Worm (Caenorhabditis elegans) whole organism, L4 larva: ENCODE measurements around the gene F44G3.7.

Experiments used
- Y105C5A.15 ChIP-seq: fragments of 200-800 bp; sonication (Bioruptor generic); IDR thresholded peaks from 2 replicates; pipeline ENCODE4 v1.3.6; 2022; ENCODE audit warnings: missing genetic modification characterization, missing compliant biosample characterization
- Y48G9A.11 ChIP-seq: fragments of 200-800 bp; sonication (Bioruptor generic); IDR thresholded peaks from 2 replicates; pipeline ENCODE4 v1.3.6; 2022; ENCODE audit warnings: missing genetic modification reagents, missing genetic modification characterization, missing compliant biosample characterization
- aly-2 ChIP-seq: sonication (generic microtip); optimal IDR thresholded peaks from 2 replicates; lab custom pipeline; 2018; ENCODE audit warnings: missing biosample characterization, missing genetic modification characterization
- ceh-20 ChIP-seq: fragments of 200-800 bp; sonication (Bioruptor generic); IDR thresholded peaks from 2 replicates; pipeline ENCODE4 v1.3.6; 2022; ENCODE audit warnings: missing genetic modification reagents, missing genetic modification characterization, missing compliant biosample characterization
- ceh-32 ChIP-seq: sonication (generic microtip); optimal IDR thresholded peaks from 2 replicates; lab custom pipeline; 2016; ENCODE audit warnings: mild to moderate bottlenecking, missing genetic modification characterization, missing compliant biosample characterization; ENCODE audit not compliant: poor library complexity
- ceh-44 ChIP-seq: fragments of 200-800 bp; sonication (Bioruptor generic); IDR thresholded peaks from 2 replicates; pipeline ENCODE4 v1.3.6; 2022; ENCODE audit warnings: missing genetic modification reagents, missing genetic modification characterization, missing compliant biosample characterization
- ces-1 ChIP-seq: fragments of 150-350 bp; sonication (generic microtip); optimal IDR thresholded peaks from 4 replicates; lab custom pipeline; 2014; ENCODE audit warnings: missing biosample characterization, missing genetic modification reagents, missing genetic modification characterization
- ctbp-1 ChIP-seq: fragments of 200-800 bp; sonication (Bioruptor generic); IDR thresholded peaks from 2 replicates; pipeline ENCODE4 v1.3.6; 2022; ENCODE audit warnings: missing genetic modification reagents, missing genetic modification characterization, missing compliant biosample characterization
- daf-16 ChIP-seq, 3 experiments: sonication (generic microtip); optimal IDR thresholded peaks; 2 replicates each; lab custom pipeline; 2016 to 2017; ENCODE audit warnings: missing genetic modification characterization in 3 of 3, missing genetic modification reagents in 3 of 3, mild to moderate bottlenecking in 2 of 3, missing compliant biosample characterization in 2 of 3, missing biosample characterization in 1 of 3, moderate library complexity in 1 of 3
- daf-19 ChIP-seq: fragments of 200-800 bp; sonication (Bioruptor generic); conservative IDR thresholded peaks from 2 replicates; pipeline ENCODE4 v1.3.6; 2022; ENCODE audit warnings: missing genetic modification characterization, missing compliant biosample characterization
- dmd-6 ChIP-seq: fragments of 200-800 bp; sonication (Bioruptor generic); IDR thresholded peaks from 2 replicates; pipeline ENCODE4 v1.3.6; 2022; ENCODE audit warnings: missing genetic modification reagents, missing genetic modification characterization, missing compliant biosample characterization
- dpl-1 ChIP-seq: fragments of 150-350 bp; optimal IDR thresholded peaks from 2 replicates; lab custom pipeline; 2014; ENCODE audit warnings: missing biosample characterization, missing genetic modification reagents, missing genetic modification characterization
- duxl-1 ChIP-seq: sonication (generic microtip); optimal IDR thresholded peaks from 2 replicates; lab custom pipeline; 2016; ENCODE audit warnings: mild to moderate bottlenecking, missing genetic modification characterization, moderate library complexity, missing compliant biosample characterization; ENCODE audit not compliant: poor library complexity
- dve-1 ChIP-seq: sonication (generic microtip); optimal IDR thresholded peaks from 2 replicates; lab custom pipeline; 2017; ENCODE audit warnings: antibody characterized with exemption, mild to moderate bottlenecking, missing genetic modification characterization, missing compliant biosample characterization; ENCODE audit not compliant: insufficient read depth
- egl-43 ChIP-seq: fragments of 200-800 bp; sonication (Bioruptor generic); IDR thresholded peaks from 2 replicates; pipeline ENCODE4 v1.3.6; 2022; ENCODE audit warnings: missing genetic modification reagents, missing genetic modification characterization, missing compliant biosample characterization
- fkh-10 ChIP-seq: fragments of 150-350 bp; optimal IDR thresholded peaks from 2 replicates; lab custom pipeline; 2014; ENCODE audit warnings: missing biosample characterization, missing genetic modification reagents, missing genetic modification characterization
- gei-8 ChIP-seq: fragments of 200-800 bp; sonication (Bioruptor generic); optimal IDR thresholded peaks from 2 replicates; lab custom pipeline; 2018; ENCODE audit warnings: mild to moderate bottlenecking, missing genetic modification characterization, missing compliant biosample characterization
- lim-7 ChIP-seq: fragments of 200-800 bp; sonication (Bioruptor generic); IDR thresholded peaks from 2 replicates; pipeline ENCODE4 v1.3.6; 2022; ENCODE audit warnings: missing genetic modification characterization, missing compliant biosample characterization
- lin-1 ChIP-seq: fragments of 200-800 bp; sonication (Bioruptor generic); IDR thresholded peaks from 2 replicates; pipeline ENCODE4 v1.3.6; 2022; ENCODE audit warnings: missing genetic modification reagents, missing genetic modification characterization, missing compliant biosample characterization
- lir-3 ChIP-seq: sonication (generic microtip); optimal IDR thresholded peaks from 2 replicates; lab custom pipeline; 2016; ENCODE audit warnings: mild to moderate bottlenecking, missing genetic modification characterization, missing compliant biosample characterization
- lsy-2 ChIP-seq, 2 experiments: fragments of 150-350 bp in 1 of 2; sonication (generic microtip) in 1 of 2; optimal IDR thresholded peaks; 2 replicates each; lab custom pipeline; 2014 to 2017; ENCODE audit warnings: missing biosample characterization in 2 of 2, missing genetic modification characterization in 2 of 2
- madf-9 ChIP-seq: fragments of 200-800 bp; sonication (Bioruptor generic); conservative IDR thresholded peaks from 2 replicates; pipeline ENCODE4 v1.3.6; 2022; ENCODE audit warnings: missing genetic modification reagents, missing genetic modification characterization, missing compliant biosample characterization
- mdl-1 ChIP-seq, 2 experiments: fragments of 150-350 bp in 1 of 2; sonication (generic microtip) in 1 of 2; optimal IDR thresholded peaks; 2 replicates each; lab custom pipeline; 2014 to 2017; ENCODE audit warnings: missing biosample characterization in 2 of 2, missing genetic modification characterization in 2 of 2
- mes-2 ChIP-seq: sonication (generic microtip); optimal IDR thresholded peaks from 2 replicates; lab custom pipeline; 2016; ENCODE audit warnings: missing genotype, mild to moderate bottlenecking, missing genetic modification characterization, missing compliant biosample characterization; ENCODE audit not compliant: poor library complexity, severe bottlenecking
- mxl-3 ChIP-seq: fragments of 200-800 bp; sonication (Bioruptor generic); optimal IDR thresholded peaks from 2 replicates; lab custom pipeline; 2018; ENCODE audit warnings: mild to moderate bottlenecking, missing genetic modification characterization, missing compliant biosample characterization
- nhr-102 ChIP-seq: sonication (generic microtip); optimal IDR thresholded peaks from 2 replicates; lab custom pipeline; 2016; ENCODE audit warnings: mild to moderate bottlenecking, missing genetic modification characterization, moderate library complexity, missing compliant biosample characterization
- nhr-25 ChIP-seq: sonication (generic microtip); optimal IDR thresholded peaks from 2 replicates; lab custom pipeline; 2017; ENCODE audit warnings: missing genetic modification characterization, mild to moderate bottlenecking, missing compliant biosample characterization, antibody characterized with exemption, moderate library complexity, borderline replicate concordance; ENCODE audit not compliant: insufficient read depth
- nhr-28 ChIP-seq: fragments of 150-350 bp; optimal IDR thresholded peaks from 2 replicates; lab custom pipeline; 2014; ENCODE audit warnings: missing biosample characterization, missing genetic modification characterization
- nhr-41 ChIP-seq: fragments of 200-800 bp; sonication (Bioruptor generic); IDR thresholded peaks from 2 replicates; pipeline ENCODE4 v1.3.6; 2022; ENCODE audit warnings: missing genetic modification reagents, missing genetic modification characterization, missing compliant biosample characterization
- nhr-76 ChIP-seq: fragments of 150-350 bp; optimal IDR thresholded peaks from 2 replicates; lab custom pipeline; 2014; ENCODE audit warnings: missing biosample characterization, missing genetic modification characterization
- nhr-77 ChIP-seq: fragments of 150-350 bp; optimal IDR thresholded peaks from 2 replicates; lab custom pipeline; 2014; ENCODE audit warnings: missing biosample characterization, missing genetic modification characterization
- pha-4 ChIP-seq, 2 experiments: fragments of 150-350 bp in 1 of 2; fragments of 200-800 bp in 1 of 2; sonication (Bioruptor generic) in 1 of 2; IDR thresholded peaks in 1 of 2; optimal IDR thresholded peaks in 1 of 2; 2 replicates each; pipeline versions ENCODE4 v1.3.6 to Lab custom; 2014 to 2022; ENCODE audit warnings: missing genetic modification characterization in 2 of 2, missing genetic modification reagents in 2 of 2, missing biosample characterization in 1 of 2, missing compliant biosample characterization in 1 of 2
- pqm-1 ChIP-seq: sonication (generic microtip); optimal IDR thresholded peaks from 2 replicates; lab custom pipeline; 2017; ENCODE audit warnings: missing biosample characterization, missing genetic modification characterization
- rbr-2 ChIP-seq: sonication (generic microtip); optimal IDR thresholded peaks from 2 replicates; lab custom pipeline; 2016; ENCODE audit warnings: missing genotype, missing genetic modification characterization, missing compliant biosample characterization
- saeg-2 ChIP-seq: fragments of 200-800 bp; sonication (Bioruptor generic); IDR thresholded peaks from 2 replicates; pipeline ENCODE4 v1.3.6; 2022; ENCODE audit warnings: missing genetic modification reagents, missing genetic modification characterization, missing compliant biosample characterization
- sdz-12 ChIP-seq: fragments of 200-800 bp; sonication (Bioruptor generic); optimal IDR thresholded peaks from 2 replicates; lab custom pipeline; 2018; ENCODE audit warnings: mild to moderate bottlenecking, missing genetic modification characterization, missing compliant biosample characterization
- set-16 ChIP-seq: fragments of 200-800 bp; sonication (Bioruptor generic); IDR thresholded peaks from 2 replicates; pipeline ENCODE4 v1.3.6; 2022; ENCODE audit warnings: missing genetic modification reagents, missing genetic modification characterization, missing compliant biosample characterization
- spr-1 ChIP-seq: sonication (generic microtip); optimal IDR thresholded peaks from 2 replicates; lab custom pipeline; 2016; ENCODE audit warnings: mild to moderate bottlenecking, missing genetic modification characterization, missing compliant biosample characterization
- spr-3 ChIP-seq: fragments of 200-800 bp; sonication (Bioruptor generic); optimal IDR thresholded peaks from 2 replicates; lab custom pipeline; 2018; ENCODE audit warnings: mild to moderate bottlenecking, missing genetic modification characterization, missing compliant biosample characterization
- tag-97 ChIP-seq: fragments of 200-800 bp; sonication (Bioruptor generic); IDR thresholded peaks from 2 replicates; pipeline ENCODE4 v1.3.6; 2022; ENCODE audit warnings: missing genetic modification characterization, missing compliant biosample characterization
- zfp-3 ChIP-seq: fragments of 200-800 bp; sonication (Bioruptor generic); conservative IDR thresholded peaks from 2 replicates; pipeline ENCODE4 v1.3.6; 2022; ENCODE audit warnings: missing genetic modification reagents, missing genetic modification characterization, missing compliant biosample characterization
- zip-2 ChIP-seq: fragments of 150-350 bp; optimal IDR thresholded peaks from 2 replicates; lab custom pipeline; 2014; ENCODE audit warnings: missing biosample characterization, missing genetic modification characterization
- ztf-11 ChIP-seq: fragments of 150-350 bp; optimal IDR thresholded peaks from 2 replicates; lab custom pipeline; 2014; ENCODE audit warnings: missing biosample characterization, missing genetic modification characterization
- ztf-7 ChIP-seq: fragments of 150-350 bp; optimal IDR thresholded peaks from 2 replicates; lab custom pipeline; 2014; ENCODE audit warnings: missing biosample characterization, missing genetic modification characterization

Gene F44G3.7

DNA sequence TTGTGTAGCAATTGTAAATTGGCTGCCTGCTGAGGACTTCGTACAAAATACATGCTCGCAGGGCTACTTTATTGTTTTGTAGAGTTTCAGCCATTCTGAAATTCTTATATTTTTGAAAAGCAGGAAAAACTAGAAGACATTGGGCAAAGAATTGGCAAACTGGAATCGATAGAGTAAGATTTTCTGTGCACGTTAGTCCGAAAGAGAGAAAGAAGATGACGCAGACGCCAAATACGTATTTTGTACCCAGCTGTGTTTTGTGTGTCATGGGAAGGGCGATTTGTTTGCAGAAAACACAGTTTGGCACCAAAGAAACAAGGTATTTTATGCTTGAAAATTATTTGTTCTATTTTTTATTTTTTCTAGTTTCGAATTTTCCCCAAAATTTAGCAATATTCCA, 9.5 kb downstream of the F44G3.7 start, which contains the start of gene fbxa-143:
TSS of gene fbxa-143 (minus strand) at position 101 of the 400 bp plus-strand sequence.
- TF ChIP-seq nhr-28 (tag; lab: Kevin White, UChicago) (peak; percentile 48), ces-1 (GFP tag; lab: Kevin White, UChicago) (no peak), fkh-10 (GFP tag; lab: Kevin White, UChicago) (no peak), mes-2 (tag; lab: Kevin White, UChicago) (no peak), mdl-1 (tag; optimal IDR thresholded peaks at IDR 0.05; lab: Kevin White, UChicago) (no peak)

DNA sequence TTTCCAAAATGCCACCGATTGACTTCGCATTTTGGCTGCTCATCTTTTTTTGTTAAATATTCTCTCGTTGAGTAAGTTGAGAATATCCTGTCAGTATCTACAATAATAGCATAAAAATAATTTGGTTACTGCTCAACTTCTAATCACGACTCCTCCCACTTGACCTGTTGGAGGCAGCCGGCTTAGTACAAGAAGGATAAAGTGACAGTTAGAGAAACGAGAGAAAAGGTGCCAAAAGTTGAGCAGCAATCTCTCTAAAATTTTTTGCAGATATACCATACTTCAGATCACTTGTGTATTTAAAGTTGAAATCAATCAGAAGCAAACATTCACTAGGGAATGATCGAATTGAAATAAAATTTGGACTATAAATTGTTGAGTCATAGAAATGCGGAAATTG, 12.2 kb downstream of the F44G3.7 start, which contains the start of gene nhr-111:
TSS of gene nhr-111 (minus strand) at position 101 of the 400 bp plus-strand sequence.
- TF ChIP-seq lin-1 (no peak), lir-3 (tag; lab: Kevin White, UChicago) (no peak), duxl-1 (no peak), dpl-1 (no peak), spr-1 (tag; lab: Kevin White, UChicago) (no peak), ces-1 (GFP tag; lab: Kevin White, UChicago) (no peak), ztf-7 (tag; lab: Kevin White, UChicago) (no peak), nhr-76 (tag; lab: Kevin White, UChicago) (no peak), ztf-11 (tag; lab: Kevin White, UChicago) (no peak), ceh-32 (tag; lab: Kevin White, UChicago) (no peak)

DNA sequence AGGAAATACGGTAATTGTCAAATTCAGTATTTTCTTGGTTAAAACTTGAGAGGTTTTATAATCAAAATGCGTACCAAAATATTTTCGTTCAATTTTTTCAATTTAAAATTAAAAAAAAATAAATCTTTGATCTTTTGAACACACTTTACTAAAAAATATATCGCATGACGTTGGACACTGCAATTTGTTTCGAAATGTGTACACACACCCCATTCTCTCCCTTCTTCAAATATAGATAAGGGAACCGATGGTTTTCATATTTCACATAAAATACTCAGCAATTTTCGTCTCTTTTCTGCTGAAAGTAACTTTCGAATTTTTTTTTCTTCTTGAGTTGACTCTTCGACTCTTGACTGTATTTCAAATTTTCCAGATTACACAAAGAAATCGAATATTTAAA, 15.5 kb downstream of the F44G3.7 start:
- TF ChIP-seq nhr-77 (tag; lab: Kevin White, UChicago) (no peak), daf-16 (GFP tag; optimal IDR thresholded peaks at IDR 0.05; lab: Kevin White, UChicago) (no peak), daf-16 (tag; optimal IDR thresholded peaks at IDR 0.05; lab: Kevin White, UChicago) (peak; percentile 29), duxl-1 (no peak), nhr-25 (tag; lab: Kevin White, UChicago) (no peak), dpl-1 (no peak), set-16 (no peak), lim-7 (GFP tag; lab: Robert Waterston, UW) (no peak), nhr-41 (GFP tag; lab: Robert Waterston, UW) (no peak), aly-2 (tag; lab: Kevin White, UChicago) (no peak), dmd-6 (GFP tag; lab: Robert Waterston, UW) (peak; percentile 12; the same call in 1 of the 2 replicates), saeg-2 (no peak), nhr-76 (tag; lab: Kevin White, UChicago) (no peak), zip-2 (tag; lab: Kevin White, UChicago) (no peak), pha-4 (GFP tag; IDR thresholded peaks at IDR 0.05; lab: Robert Waterston, UW) (no peak), pha-4 (tag; optimal IDR thresholded peaks at IDR 0.05; lab: Kevin White, UChicago) (peak; percentile 7), fkh-10 (GFP tag; lab: Kevin White, UChicago) (no peak), nhr-28 (tag; lab: Kevin White, UChicago) (peak; percentile 60), mxl-3 (no peak), ctbp-1 (GFP tag; lab: Robert Waterston, UW) (no peak), gei-8 (GFP tag; lab: Kevin White, UChicago) (no peak), egl-43 (GFP tag; lab: Robert Waterston, UW) (no peak), Y105C5A.15 (no peak), Y48G9A.11 (GFP tag; lab: Robert Waterston, UW) (no peak), zfp-3 (GFP tag; lab: Robert Waterston, UW) (no peak), sdz-12 (GFP tag; lab: Kevin White, UChicago) (no peak), rbr-2 (tag; lab: Kevin White, UChicago) (no peak), nhr-102 (tag; lab: Kevin White, UChicago) (no peak), tag-97 (no peak), pqm-1 (tag; lab: Kevin White, UChicago) (peak; percentile 1), mdl-1 (tag; optimal IDR thresholded peaks at IDR 0.05; lab: Kevin White, UChicago) (no peak), spr-3 (GFP tag; lab: Kevin White, UChicago) (no peak), ceh-44 (GFP tag; lab: Robert Waterston, UW) (no peak), dve-1 (peak; percentile 32), lsy-2 (tag; optimal IDR thresholded peaks at IDR 0.05; lab: Kevin White, UChicago) (no peak), ceh-20 (GFP tag; lab: Robert Waterston, UW) (no peak), madf-9 (GFP tag; lab: Robert Waterston, UW) (no peak), daf-19 (GFP tag; lab: Robert Waterston, UW) (no peak), ztf-11 (tag; lab: Kevin White, UChicago) (no peak)
